Worm (Caenorhabditis elegans) whole organism, L1 larva: ENCODE data around the gene oac-56.

Experiments used
- C04F5.9 ChIP-seq: sonication (generic microtip); optimal IDR thresholded peaks from 2 replicates; lab custom pipeline; 2016; ENCODE audit warnings: missing genetic modification characterization, missing compliant biosample characterization
- C16A3.4 ChIP-seq: fragments of 150-350 bp; optimal IDR thresholded peaks from 2 replicates; lab custom pipeline; 2014; ENCODE audit warnings: missing biosample characterization, missing genetic modification characterization
- Y116A8C.19 ChIP-seq: sonication (generic microtip); optimal IDR thresholded peaks from 2 replicates; lab custom pipeline; 2016; ENCODE audit warnings: missing compliant biosample characterization, missing genetic modification characterization, borderline replicate concordance
- ama-1 ChIP-seq: fragments of 150-350 bp; optimal IDR thresholded peaks from 2 replicates; lab custom pipeline; 2014
- ceh-63 ChIP-seq: fragments of 200-800 bp; sonication (Bioruptor generic); optimal IDR thresholded peaks from 2 replicates; lab custom pipeline; 2018; ENCODE audit warnings: mild to moderate bottlenecking, missing genetic modification characterization, missing compliant biosample characterization
- ceh-82 ChIP-seq, 3 experiments: fragments of 150-350 bp in 1 of 3; sonication (generic microtip) in 2 of 3; optimal IDR thresholded peaks; 2 replicates each; lab custom pipeline; 2014 to 2017; ENCODE audit warnings: missing biosample characterization in 3 of 3, missing genetic modification characterization in 3 of 3
- ceh-88 ChIP-seq: fragments of 200-800 bp; sonication (Bioruptor generic); IDR thresholded peaks from 2 replicates; pipeline ENCODE4 v1.3.6; 2022; ENCODE audit warnings: missing genetic modification characterization, missing compliant biosample characterization
- ceh-90 ChIP-seq: sonication (generic microtip); optimal IDR thresholded peaks from 2 replicates; lab custom pipeline; 2016; ENCODE audit warnings: missing genetic modification characterization, missing compliant biosample characterization
- dsc-1 ChIP-seq: sonication (generic microtip); optimal IDR thresholded peaks from 2 replicates; lab custom pipeline; 2016; ENCODE audit warnings: mild to moderate bottlenecking, missing genetic modification characterization, missing compliant biosample characterization
- efl-1 ChIP-seq, 4 experiments: fragments of 150-350 bp; optimal IDR thresholded peaks in 3 of 4; peaks in 1 of 4; 1 replicate in 1 of 4; 2 replicates in 3 of 4; lab custom pipeline; 2014; ENCODE audit warnings: missing biosample characterization in 2 of 4, missing genetic modification characterization in 2 of 4, missing genetic modification reagents in 2 of 4
- egl-13 ChIP-seq: sonication (generic microtip); optimal IDR thresholded peaks from 2 replicates; lab custom pipeline; 2016; ENCODE audit warnings: missing genotype, missing genetic modification reagents, missing genetic modification characterization, missing compliant biosample characterization
- egl-27 ChIP-seq, 2 experiments: fragments of 150-350 bp in 1 of 2; sonication (generic microtip); optimal IDR thresholded peaks; 3 replicates each; lab custom pipeline; 2017 to 2018; ENCODE audit warnings: missing biosample characterization in 2 of 2, missing genetic modification characterization in 2 of 2, missing genetic modification reagents in 2 of 2
- ets-5 ChIP-seq: fragments of 200-800 bp; sonication (Bioruptor generic); IDR thresholded peaks from 2 replicates; pipeline ENCODE4 v1.3.6; 2022; ENCODE audit warnings: missing genetic modification characterization, missing compliant biosample characterization
- fos-1 ChIP-seq: fragments of 150-350 bp; optimal IDR thresholded peaks from 2 replicates; lab custom pipeline; 2014; ENCODE audit warnings: missing biosample characterization, missing genetic modification characterization
- hlh-17 ChIP-seq: fragments of 200-800 bp; sonication (Bioruptor generic); optimal IDR thresholded peaks from 2 replicates; lab custom pipeline; 2018; ENCODE audit warnings: missing genetic modification characterization, mild to moderate bottlenecking, missing compliant biosample characterization, moderate library complexity, borderline replicate concordance
- hlh-4 ChIP-seq: sonication (generic microtip); optimal IDR thresholded peaks from 2 replicates; lab custom pipeline; 2016; ENCODE audit warnings: mild to moderate bottlenecking, missing genetic modification characterization, missing compliant biosample characterization
- isw-1 ChIP-seq: fragments of 200-800 bp; sonication (Bioruptor generic); IDR thresholded peaks from 2 replicates; pipeline ENCODE4 v1.3.6; 2022; ENCODE audit warnings: missing genetic modification characterization, missing compliant biosample characterization
- jun-1 ChIP-seq: fragments of 150-350 bp; optimal IDR thresholded peaks from 2 replicates; lab custom pipeline; 2014; ENCODE audit warnings: missing biosample characterization, missing genetic modification reagents, missing genetic modification characterization
- lin-13 ChIP-seq: fragments of 150-350 bp; optimal IDR thresholded peaks from 2 replicates; lab custom pipeline; 2014; ENCODE audit warnings: missing biosample characterization, missing genetic modification reagents, missing genetic modification characterization
- lin-35 ChIP-seq, 2 experiments: fragments of 150-350 bp; optimal IDR thresholded peaks; 2 replicates each; lab custom pipeline; 2014; ENCODE audit warnings: missing biosample characterization in 2 of 2, missing genetic modification characterization in 2 of 2, missing genetic modification reagents in 2 of 2
- mab-9 ChIP-seq: fragments of 200-800 bp; sonication (Bioruptor generic); IDR thresholded peaks from 2 replicates; pipeline ENCODE4 v1.3.6; 2022; ENCODE audit warnings: missing genetic modification reagents, missing genetic modification characterization, missing compliant biosample characterization
- mdl-1 ChIP-seq, 2 experiments: fragments of 150-350 bp; optimal IDR thresholded peaks; 2 replicates each; lab custom pipeline; 2014 to 2017; ENCODE audit warnings: missing biosample characterization in 2 of 2, missing genetic modification characterization in 2 of 2, inconsistent platforms in 1 of 2
- mef-2 ChIP-seq: fragments of 150-350 bp; optimal IDR thresholded peaks from 2 replicates; lab custom pipeline; 2014; ENCODE audit warnings: missing biosample characterization, missing genetic modification characterization
- mep-1 ChIP-seq: fragments of 150-350 bp; optimal IDR thresholded peaks from 2 replicates; lab custom pipeline; 2014; ENCODE audit warnings: missing biosample characterization, missing genetic modification characterization
- nhr-19 ChIP-seq: fragments of 200-800 bp; sonication (Bioruptor generic); conservative IDR thresholded peaks from 2 replicates; pipeline ENCODE4 v1.3.6; 2022; ENCODE audit warnings: missing genetic modification characterization, missing compliant biosample characterization
- nhr-237 ChIP-seq: fragments of 150-350 bp; optimal IDR thresholded peaks from 2 replicates; lab custom pipeline; 2014; ENCODE audit warnings: missing biosample characterization, missing genetic modification characterization
- nhr-47 ChIP-seq: sonication (generic microtip); optimal IDR thresholded peaks from 2 replicates; lab custom pipeline; 2016; ENCODE audit warnings: mild to moderate bottlenecking, missing genetic modification characterization, moderate library complexity, missing compliant biosample characterization
- nhr-71 ChIP-seq: sonication (generic microtip); optimal IDR thresholded peaks from 2 replicates; lab custom pipeline; 2016; ENCODE audit warnings: mild to moderate bottlenecking, missing genetic modification characterization, moderate library complexity, missing compliant biosample characterization
- nhr-84 ChIP-seq: sonication (generic microtip); optimal IDR thresholded peaks from 2 replicates; lab custom pipeline; 2017; ENCODE audit warnings: missing biosample characterization, missing genetic modification characterization
- nhr-85 ChIP-seq: sonication (generic microtip); peaks from one replicate; lab custom pipeline; 2016; ENCODE audit warnings: missing genetic modification characterization, inconsistent platforms, missing compliant biosample characterization
- rnt-1 ChIP-seq: sonication (generic microtip); optimal IDR thresholded peaks from 2 replicates; lab custom pipeline; 2016; ENCODE audit warnings: mild to moderate bottlenecking, missing genetic modification characterization, moderate library complexity, missing compliant biosample characterization
- snu-23 ChIP-seq: sonication (generic microtip); optimal IDR thresholded peaks from 2 replicates; lab custom pipeline; 2016; ENCODE audit warnings: missing genetic modification characterization, missing compliant biosample characterization
- sptf-1 ChIP-seq: fragments of 150-350 bp; optimal IDR thresholded peaks from 2 replicates; lab custom pipeline; 2014; ENCODE audit warnings: missing biosample characterization, missing genetic modification characterization
- swsn-7 ChIP-seq: sonication (generic microtip); optimal IDR thresholded peaks from 2 replicates; lab custom pipeline; 2016; ENCODE audit warnings: missing genetic modification characterization, missing compliant biosample characterization
- unc-62 ChIP-seq: fragments of 150-350 bp; optimal IDR thresholded peaks from 2 replicates; lab custom pipeline; 2014; ENCODE audit warnings: missing biosample characterization, missing genetic modification reagents, missing genetic modification characterization
- vab-15 ChIP-seq: sonication (generic microtip); optimal IDR thresholded peaks from 2 replicates; lab custom pipeline; 2017; ENCODE audit warnings: missing genotype, mild to moderate bottlenecking, missing genetic modification characterization, missing compliant biosample characterization
- xbp-1 ChIP-seq: sonication (generic microtip); optimal IDR thresholded peaks from 2 replicates; lab custom pipeline; 2016; ENCODE audit warnings: missing genetic modification characterization, missing compliant biosample characterization
- zag-1 ChIP-seq: fragments of 150-350 bp; optimal IDR thresholded peaks from 2 replicates; lab custom pipeline; 2014; ENCODE audit warnings: missing biosample characterization, missing genetic modification characterization
- zip-4 ChIP-seq: fragments of 200-800 bp; sonication (Bioruptor generic); optimal IDR thresholded peaks from 2 replicates; lab custom pipeline; 2018; ENCODE audit warnings: mild to moderate bottlenecking, missing genetic modification characterization, moderate library complexity, missing compliant biosample characterization
- ztf-4 ChIP-seq: fragments of 150-350 bp; optimal IDR thresholded peaks from 2 replicates; lab custom pipeline; 2014; ENCODE audit warnings: missing biosample characterization, missing genetic modification characterization

The oac-56 gene

DNA sequence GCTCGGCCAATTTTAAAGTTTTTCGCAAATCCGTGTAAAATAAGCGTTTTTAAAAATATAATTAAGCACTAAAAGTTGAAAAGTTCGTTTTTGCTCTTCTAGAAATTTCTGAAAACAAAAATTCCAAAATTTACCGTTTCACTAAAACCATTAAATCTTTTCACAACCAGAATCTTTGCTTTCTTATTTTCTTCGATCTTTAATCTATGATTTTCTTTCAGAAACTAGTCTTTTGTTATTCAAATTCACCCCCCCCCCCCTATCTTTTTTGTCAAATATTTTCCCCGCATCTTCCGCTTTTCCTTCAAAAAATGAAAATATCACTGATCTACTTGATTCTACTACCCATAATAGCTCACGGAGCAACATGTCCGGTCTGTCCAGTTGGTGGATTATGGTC, 10.9 kb downstream of the oac-56 start, which contains the start of gene Y67A10A.11:
Gene Y67A10A.11 (plus strand): TSS at position 301 of the 400 bp plus-strand sequence.
- TF ChIP-seq ceh-88 = no peak
- no peak for TF ChIP-seq nhr-71 (tag; lab: Kevin White, UChicago)
- no peak for TF ChIP-seq lin-13 (GFP tag; lab: Kevin White, UChicago)
- TF ChIP-seq nhr-47 = no peak
- no peak for TF ChIP-seq egl-13
- TF ChIP-seq ama-1 (lab: Kevin White, UChicago) = no peak
- no peak for TF ChIP-seq ceh-63 (GFP tag; lab: Kevin White, UChicago)
- TF ChIP-seq vab-15 (tag; lab: Kevin White, UChicago) = no peak
- TF ChIP-seq jun-1 (tag; lab: Kevin White, UChicago) = no peak
- no peak for TF ChIP-seq ceh-90
- TF ChIP-seq snu-23 = no peak

- TF ChIP-seq mab-9 (GFP tag; lab: Robert Waterston, UW) (no peak), rnt-1 (tag; lab: Kevin White, UChicago) (no peak), isw-1 (no peak), ceh-88 (no peak), zip-4 (no peak), ets-5 (no peak), vab-15 (tag; lab: Kevin White, UChicago) (no peak), mdl-1 (tag; optimal IDR thresholded peaks at IDR 0.05; lab: Kevin White, UChicago) (no peak), dsc-1 (tag; lab: Kevin White, UChicago) (no peak), nhr-85 (no peak), sptf-1 (no peak), mep-1 (no peak), xbp-1 (tag; lab: Kevin White, UChicago) (no peak), C04F5.9 (tag; lab: Kevin White, UChicago) (no peak), nhr-19 (no peak), efl-1 (optimal IDR thresholded peaks at IDR 0.05; lab: Kevin White, UChicago) (no peak), efl-1 (GFP tag; optimal IDR thresholded peaks at IDR 0.05 in 1 of 2; lab: Kevin White, UChicago) (no peak), mef-2 (tag; lab: Kevin White, UChicago) (no peak), swsn-7 (tag; lab: Kevin White, UChicago) (no peak)
These were observed 12.8 kb downstream of the oac-56 start, which contains the start of gene Y67A10A.2 for ce11 chrIV:14337757-14338156. Gene Y67A10A.2 (plus strand): TSS chrIV:14338057.

DNA sequence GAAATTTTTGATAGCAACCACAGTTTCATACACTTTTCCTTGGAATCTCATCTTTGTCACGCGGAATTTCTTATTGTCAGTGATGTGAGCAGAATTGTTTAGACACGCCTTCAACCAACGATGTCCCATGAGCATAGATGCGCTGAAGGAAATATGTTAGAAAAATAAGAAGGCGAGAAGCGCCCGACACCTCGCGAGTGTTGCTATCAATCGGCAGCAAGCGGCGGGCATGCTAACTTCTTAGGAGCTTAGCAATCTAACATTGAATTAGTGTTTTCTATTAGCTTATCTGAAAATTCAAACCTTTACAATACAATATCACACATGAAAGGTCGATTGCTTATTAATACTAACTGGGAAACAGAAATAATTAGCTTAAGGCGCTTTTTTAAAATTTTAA, 14.8 kb downstream of the oac-56 start:
- TF ChIP-seq hlh-17 (no peak), C16A3.4 (no peak), egl-27 (tag; optimal IDR thresholded peaks at IDR 0.05; lab: Kevin White, UChicago) (no peak), hlh-4 (tag; lab: Kevin White, UChicago) (no peak), nhr-85 (no peak), ztf-4 (tag; lab: Kevin White, UChicago) (no peak), vab-15 (tag; lab: Kevin White, UChicago) (no peak), ceh-82 (tag; optimal IDR thresholded peaks at IDR 0.05; lab: Kevin White, UChicago) (no peak), swsn-7 (tag; lab: Kevin White, UChicago) (no peak), mef-2 (tag; lab: Kevin White, UChicago) (no peak), fos-1 (tag; lab: Kevin White, UChicago) (no peak), Y116A8C.19 (tag; lab: Kevin White, UChicago) (no peak), ets-5 (no peak)

DNA sequence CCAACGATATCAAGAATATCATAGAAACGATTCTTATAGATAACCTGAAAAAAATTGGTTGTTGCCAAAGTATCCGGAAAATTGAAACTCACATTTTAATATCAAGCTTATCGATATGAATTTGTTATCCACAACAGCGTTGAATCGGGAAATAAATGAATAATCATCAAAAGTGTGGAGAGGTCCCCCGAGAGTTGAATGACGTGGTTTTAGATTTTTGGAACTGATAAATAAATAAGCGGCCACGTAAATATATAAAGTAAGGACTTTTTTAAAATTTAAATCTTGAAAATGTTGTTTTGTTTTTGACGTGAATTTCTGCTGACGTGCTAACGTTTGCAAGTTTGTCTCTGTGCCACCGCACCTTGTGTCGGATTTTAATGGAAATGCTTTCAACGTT, 16.2 kb downstream of the oac-56 start, which contains the start of gene Y67A10A.3:
Gene Y67A10A.3 (minus strand): TSS at position 101 of the 400 bp plus-strand sequence.
- TF ChIP-seq C04F5.9 (tag; lab: Kevin White, UChicago) (no peak), ceh-88 (no peak), lin-13 (GFP tag; lab: Kevin White, UChicago) (no peak), vab-15 (tag; lab: Kevin White, UChicago) (no peak), sptf-1 (no peak), nhr-84 (no peak), zag-1 (tag; lab: Kevin White, UChicago) (no peak), lin-35 (GFP tag; optimal IDR thresholded peaks at IDR 0.05; lab: Kevin White, UChicago) (no peak), jun-1 (tag; lab: Kevin White, UChicago) (no peak), unc-62 (GFP tag; lab: Kevin White, UChicago) (no peak), nhr-19 (no peak), zip-4 (no peak), hlh-17 (no peak), nhr-237 (no peak), nhr-85 (no peak), rnt-1 (tag; lab: Kevin White, UChicago) (no peak)
